Fruit fly (Drosophila melanogaster): ENCODE data around the gene CG44008.

Gene CG44008

DNA sequence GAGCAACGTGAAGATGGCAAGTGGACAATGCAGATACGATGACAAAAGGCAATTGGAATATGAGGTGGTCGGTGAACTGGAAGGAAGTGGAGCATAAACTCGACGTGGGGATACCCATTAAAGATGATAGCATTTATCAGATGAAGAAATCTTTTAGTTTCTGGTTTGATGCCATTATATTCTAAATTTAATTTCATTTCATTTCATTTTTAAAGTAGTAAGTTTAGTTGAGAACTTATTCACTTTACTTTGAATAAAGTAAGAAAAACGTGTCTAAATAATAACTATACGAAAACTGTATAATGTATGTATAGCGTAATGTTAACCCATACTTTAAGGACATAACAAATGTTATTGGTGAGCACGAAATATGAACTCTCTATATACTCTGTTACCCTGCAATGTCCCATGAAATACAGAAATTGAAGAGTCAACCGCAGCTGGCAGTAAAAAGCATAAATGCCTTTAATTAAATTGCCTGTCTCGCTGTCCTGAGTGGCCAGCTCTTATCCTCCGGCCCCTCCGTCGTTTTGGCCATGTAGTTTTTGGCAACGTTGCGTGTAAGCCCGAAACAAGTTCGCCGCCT is 28.7 kb upstream of the CG44008 start (continued):
- TF ChIP-seq br (GFP tag; optimal IDR thresholded peaks at IDR 0.05) (peak; percentile 15), jim (GFP tag; optimal IDR thresholded peaks at IDR 0.05) (no peak), Vsx2 (GFP tag; optimal IDR thresholded peaks at IDR 0.05; ENCODE audit: partially characterized antibody) (peak; percentile 58), h (GFP tag; optimal IDR thresholded peaks at IDR 0.05) (peak; percentile 54), Hr83 (GFP tag; optimal IDR thresholded peaks at IDR 0.05; ENCODE audit: poor library complexity, severe bottlenecking) (no peak), psq (GFP tag; optimal IDR thresholded peaks at IDR 0.05) (peak; percentile 1), CG32264 (GFP tag; optimal IDR thresholded peaks at IDR 0.05) (no peak), Abd-B (GFP tag; optimal IDR thresholded peaks at IDR 0.05) (no peak)

DNA sequence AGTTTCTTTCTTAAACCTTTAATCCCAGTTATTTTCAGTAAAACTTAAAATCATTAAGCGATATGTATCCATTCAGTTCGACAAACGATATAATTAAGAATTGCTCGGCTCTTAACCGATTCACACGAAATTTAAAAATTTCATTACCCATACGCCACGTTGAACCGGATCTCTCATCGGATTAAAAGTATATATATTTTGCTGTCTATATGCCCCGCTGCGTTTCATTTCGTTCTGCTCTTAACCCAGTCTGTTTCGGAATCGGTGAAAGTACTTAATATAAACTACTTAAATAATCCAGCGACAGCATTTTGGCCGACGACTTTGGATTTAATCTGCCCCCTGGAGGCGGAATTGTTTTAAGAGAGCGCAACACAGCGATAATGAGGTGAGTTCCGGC is 10.9 kb upstream of the CG44008 start, which contains the start of gene CG42751:
Gene CG42751, plus strand, starts transcription at position 301 of the 400 bp plus-strand sequence.
- no peak for TF ChIP-seq rgr (GFP tag; optimal IDR thresholded peaks at IDR 0.05)
- TF ChIP-seq Vsx2 (GFP tag; optimal IDR thresholded peaks at IDR 0.05; ENCODE audit: partially characterized antibody): no peak
- no peak for TF ChIP-seq woc (GFP tag; optimal IDR thresholded peaks at IDR 0.05)
- no peak for TF ChIP-seq fru (GFP tag; optimal IDR thresholded peaks at IDR 0.05)
- TF ChIP-seq OdsH (GFP tag; optimal IDR thresholded peaks at IDR 0.05): no peak
- no peak for TF ChIP-seq brk (GFP tag; optimal IDR thresholded peaks at IDR 0.05)
- TF ChIP-seq Hr78 (GFP tag; optimal IDR thresholded peaks at IDR 0.05): no peak
- TF ChIP-seq HLH106 (tag; optimal IDR thresholded peaks at IDR 0.05): no peak
- TF ChIP-seq tai (GFP tag; optimal IDR thresholded peaks at IDR 0.05): no peak
- no peak for TF ChIP-seq Dif (GFP tag; optimal IDR thresholded peaks at IDR 0.05; ENCODE audit: partially characterized antibody)
- TF ChIP-seq CG32264 (GFP tag; optimal IDR thresholded peaks at IDR 0.05): no peak
- TF ChIP-seq Myc (optimal IDR thresholded peaks at IDR 0.05): no peak
- no peak for TF ChIP-seq h (GFP tag; optimal IDR thresholded peaks at IDR 0.05)

DNA sequence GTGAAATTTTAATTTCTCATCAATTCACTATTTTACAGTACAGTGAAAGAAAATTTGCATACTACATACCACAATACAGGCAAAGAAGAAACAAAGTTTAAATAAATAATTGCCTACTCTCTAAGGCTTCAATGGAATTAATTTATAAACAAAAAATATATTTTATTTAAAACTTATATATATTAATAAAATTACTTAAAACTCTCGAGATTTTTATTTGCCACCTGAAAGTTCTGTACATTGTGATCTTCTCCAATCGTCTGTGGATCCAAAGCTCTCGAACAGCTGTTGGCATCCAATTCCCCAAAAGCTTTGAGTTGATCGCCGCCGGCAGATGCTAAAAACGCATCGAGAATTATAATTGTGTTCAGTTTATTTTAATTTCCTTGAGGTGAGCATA is 7.4 kb upstream of the CG44008 start, which contains the start of gene Mal-B2:
Gene Mal-B2, plus strand, starts transcription at position 301 of the 400 bp plus-strand sequence.
- TF ChIP-seq Abd-B (GFP tag; optimal IDR thresholded peaks at IDR 0.05): no peak
- no peak for TF ChIP-seq brk (GFP tag; optimal IDR thresholded peaks at IDR 0.05)
- no peak for TF ChIP-seq woc (GFP tag; optimal IDR thresholded peaks at IDR 0.05)
- no peak for TF ChIP-seq sage (GFP tag; optimal IDR thresholded peaks at IDR 0.05)
- TF ChIP-seq h (GFP tag; optimal IDR thresholded peaks at IDR 0.05): no peak
- no peak for TF ChIP-seq pan (optimal IDR thresholded peaks at IDR 0.05)
- no peak for TF ChIP-seq fru (GFP tag; optimal IDR thresholded peaks at IDR 0.05)
- no peak for TF ChIP-seq CG32264 (GFP tag; optimal IDR thresholded peaks at IDR 0.05)

DNA sequence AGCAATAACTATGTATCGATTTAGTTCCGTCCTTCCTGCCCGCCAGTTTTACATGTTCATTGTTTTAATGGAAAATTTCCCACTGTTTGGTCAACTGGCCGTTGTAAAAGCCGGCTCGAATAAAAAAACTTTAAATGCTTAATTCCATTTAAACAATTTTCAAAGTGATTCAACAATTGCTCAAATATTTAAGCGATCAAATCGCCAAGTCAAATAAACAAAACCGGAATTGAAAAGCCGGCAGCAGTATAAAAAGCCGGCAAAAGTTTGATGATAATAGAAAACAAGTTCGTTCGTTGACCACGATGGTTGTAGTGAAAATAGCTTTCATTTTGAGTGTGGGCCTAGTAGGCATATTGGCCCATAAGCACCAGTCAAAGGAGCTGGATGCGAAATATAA is 4.7 kb upstream of the CG44008 start, which contains the start of gene Mal-B1:
Gene Mal-B1, plus strand, starts transcription at position 301 of the 400 bp plus-strand sequence.
- TF ChIP-seq brk (GFP tag; optimal IDR thresholded peaks at IDR 0.05) (no peak), Vsx2 (GFP tag; optimal IDR thresholded peaks at IDR 0.05; ENCODE audit: partially characterized antibody) (no peak)

DNA sequence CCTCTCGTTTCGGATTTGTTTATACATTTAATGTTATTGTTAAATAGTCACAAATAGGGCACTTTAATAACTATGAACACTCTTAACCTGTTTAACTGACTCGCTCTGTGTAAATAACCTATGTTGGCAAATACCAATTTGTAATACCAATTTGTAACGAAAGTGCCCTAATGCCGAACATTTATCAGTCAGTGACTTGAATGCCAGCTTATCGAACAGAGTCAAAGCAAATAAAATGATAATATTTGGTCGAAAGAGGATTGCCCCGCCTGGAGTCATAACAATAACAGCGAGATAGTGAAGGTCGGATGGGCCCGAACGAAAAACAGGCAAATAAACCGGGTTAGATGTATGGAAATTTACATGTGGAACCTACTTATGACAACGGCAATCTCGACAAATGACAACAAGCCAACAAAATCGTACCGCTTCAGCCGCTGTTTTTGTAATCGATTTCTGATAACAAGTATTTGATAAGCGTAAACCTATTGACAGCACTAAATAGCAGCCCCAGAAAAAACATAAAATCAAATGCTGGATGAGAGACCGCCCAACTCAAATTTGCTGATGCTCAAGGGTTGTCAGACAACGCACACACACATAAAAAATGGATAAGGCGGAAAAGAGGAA is 3.0 kb upstream of the CG44008 start:
- TF ChIP-seq CG32264 (GFP tag; optimal IDR thresholded peaks at IDR 0.05): no peak
- TF ChIP-seq CrebA (GFP tag; optimal IDR thresholded peaks at IDR 0.05; ENCODE audit: borderline replicate concordance): no peak
- TF ChIP-seq Sp1 (GFP tag; optimal IDR thresholded peaks at IDR 0.05): no peak
- no peak for TF ChIP-seq Hr83 (GFP tag; optimal IDR thresholded peaks at IDR 0.05; ENCODE audit: poor library complexity, severe bottlenecking)
- TF ChIP-seq Mio (GFP tag; optimal IDR thresholded peaks at IDR 0.05): no peak
- no peak for TF ChIP-seq Vsx2 (GFP tag; optimal IDR thresholded peaks at IDR 0.05; ENCODE audit: partially characterized antibody)
- TF ChIP-seq Dif (GFP tag; optimal IDR thresholded peaks at IDR 0.05; ENCODE audit: partially characterized antibody): no peak
- no peak for TF ChIP-seq N (GFP tag; optimal IDR thresholded peaks at IDR 0.05)
- no peak for TF ChIP-seq h (GFP tag; optimal IDR thresholded peaks at IDR 0.05)

DNA sequence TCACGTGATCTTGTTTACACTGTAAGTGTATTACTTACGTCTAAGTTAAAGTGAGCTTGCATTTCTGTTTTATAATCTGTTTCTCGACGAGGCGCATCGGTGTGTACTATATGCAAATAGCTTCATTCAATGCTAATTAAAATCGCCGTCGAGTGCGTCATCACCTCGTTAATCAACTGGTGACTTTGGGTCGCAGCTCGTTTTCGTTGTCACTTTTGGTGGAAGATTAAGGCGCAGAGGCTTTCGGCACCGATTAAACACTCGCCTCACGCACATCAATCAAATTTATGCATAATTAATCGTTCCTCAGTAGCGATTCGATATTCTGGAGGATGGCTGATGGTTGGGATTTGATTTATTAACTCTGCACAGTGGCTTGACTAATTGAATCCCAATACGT is 2.0 kb upstream of the CG44008 start:
- TF ChIP-seq foxo (GFP tag; optimal IDR thresholded peaks at IDR 0.05) (no peak), Hnf4 (GFP tag; optimal IDR thresholded peaks at IDR 0.05) (no peak), sv (GFP tag; optimal IDR thresholded peaks at IDR 0.05) (no peak), ey (GFP tag; optimal IDR thresholded peaks at IDR 0.05) (no peak), sage (GFP tag; optimal IDR thresholded peaks at IDR 0.05) (no peak), dl (GFP tag; optimal IDR thresholded peaks at IDR 0.05; ENCODE audit: insufficient read depth in 1 of 2, partially characterized antibody in 2 of 2) (no peak), pan (optimal IDR thresholded peaks at IDR 0.05) (no peak), h (GFP tag; optimal IDR thresholded peaks at IDR 0.05) (no peak), Abd-B (GFP tag; optimal IDR thresholded peaks at IDR 0.05) (no peak), usp (GFP tag; optimal IDR thresholded peaks at IDR 0.05) (no peak), HLH106 (tag; optimal IDR thresholded peaks at IDR 0.05) (no peak), dsf (GFP tag; optimal IDR thresholded peaks at IDR 0.05; ENCODE audit: borderline replicate concordance) (no peak), tai (GFP tag; optimal IDR thresholded peaks at IDR 0.05) (no peak), rgr (GFP tag; optimal IDR thresholded peaks at IDR 0.05) (no peak), dmrt93B (GFP tag; optimal IDR thresholded peaks at IDR 0.05) (no peak), Vsx2 (GFP tag; optimal IDR thresholded peaks at IDR 0.05; ENCODE audit: partially characterized antibody) (no peak), CrebA (GFP tag; optimal IDR thresholded peaks at IDR 0.05; ENCODE audit: borderline replicate concordance) (no peak), Myc (optimal IDR thresholded peaks at IDR 0.05) (no peak)

Measured in whole organism, wandering third instar larva.